Worm (Caenorhabditis elegans) whole organism, L3 larva: ENCODE results near the gene dyf-2.

ENCODE experiments used
- R02D3.7 ChIP-seq: fragments of 150-350 bp; optimal IDR thresholded peaks from 2 replicates; lab custom pipeline; 2014; ENCODE audit warnings: missing biosample characterization, missing genetic modification characterization
- aly-2 ChIP-seq: fragments of 150-350 bp; optimal IDR thresholded peaks from 2 replicates; lab custom pipeline; 2014; ENCODE audit warnings: missing biosample characterization, missing genetic modification characterization
- ceh-16 ChIP-seq: sonication (generic microtip); optimal IDR thresholded peaks from 2 replicates; lab custom pipeline; 2017; ENCODE audit warnings: missing biosample characterization, missing genetic modification characterization
- ceh-28 ChIP-seq: fragments of 150-350 bp; optimal IDR thresholded peaks from 2 replicates; lab custom pipeline; 2014; ENCODE audit warnings: missing biosample characterization, missing genetic modification reagents, missing genetic modification characterization
- ceh-82 ChIP-seq: fragments of 150-350 bp; optimal IDR thresholded peaks from 2 replicates; lab custom pipeline; 2014; ENCODE audit warnings: missing biosample characterization, missing genetic modification characterization
- ceh-9 ChIP-seq: sonication (generic microtip); optimal IDR thresholded peaks from 2 replicates; lab custom pipeline; 2018; ENCODE audit warnings: missing biosample characterization, missing genetic modification characterization
- egl-5 ChIP-seq: fragments of 150-350 bp; optimal IDR thresholded peaks from 2 replicates; lab custom pipeline; 2017; ENCODE audit warnings: missing biosample characterization, missing genetic modification reagents, missing genetic modification characterization, inconsistent platforms
- elt-1 ChIP-seq: fragments of 150-350 bp; optimal IDR thresholded peaks from 2 replicates; lab custom pipeline; 2014; ENCODE audit warnings: missing biosample characterization, missing genetic modification characterization
- elt-2 ChIP-seq: sonication (generic microtip); optimal IDR thresholded peaks from 2 replicates; lab custom pipeline; 2016; ENCODE audit warnings: missing genetic modification reagents, mild to moderate bottlenecking, missing genetic modification characterization, missing compliant biosample characterization
- elt-3 ChIP-seq, 3 experiments: fragments of 150-350 bp in 1 of 3; sonication (generic microtip) in 2 of 3; optimal IDR thresholded peaks; 2 replicates in 2 of 3; 4 replicates in 1 of 3; lab custom pipeline; 2014 to 2017; ENCODE audit warnings: missing biosample characterization in 3 of 3, missing genetic modification characterization in 3 of 3
- eor-1 ChIP-seq, 2 experiments: fragments of 150-350 bp; optimal IDR thresholded peaks; 2 replicates each; lab custom pipeline; 2014 to 2018; ENCODE audit warnings: missing biosample characterization in 2 of 2, missing genetic modification characterization in 2 of 2
- fos-1 ChIP-seq: fragments of 150-350 bp; optimal IDR thresholded peaks from 2 replicates; lab custom pipeline; 2014; ENCODE audit warnings: missing biosample characterization, missing genetic modification characterization
- hmg-11 ChIP-seq: sonication (generic microtip); optimal IDR thresholded peaks from 2 replicates; lab custom pipeline; 2016; ENCODE audit warnings: missing genetic modification characterization, missing compliant biosample characterization
- lin-15B ChIP-seq: fragments of 150-350 bp; optimal IDR thresholded peaks from 2 replicates; lab custom pipeline; 2014; ENCODE audit warnings: missing biosample characterization, missing genetic modification characterization
- mdl-1 ChIP-seq: fragments of 150-350 bp; optimal IDR thresholded peaks from 2 replicates; lab custom pipeline; 2014; ENCODE audit warnings: missing biosample characterization, missing genetic modification characterization
- mml-1 ChIP-seq: fragments of 150-350 bp; sonication (generic microtip); optimal IDR thresholded peaks from 3 replicates; lab custom pipeline; 2014; ENCODE audit warnings: missing biosample characterization, missing genetic modification characterization
- nfya-1 ChIP-seq: sonication (generic microtip); optimal IDR thresholded peaks from 2 replicates; lab custom pipeline; 2017; ENCODE audit warnings: missing genetic modification characterization, mild to moderate bottlenecking, missing compliant biosample characterization, antibody characterized with exemption, moderate library complexity; ENCODE audit not compliant: insufficient read depth
- nhr-11 ChIP-seq: fragments of 150-350 bp; optimal IDR thresholded peaks from 2 replicates; lab custom pipeline; 2014; ENCODE audit warnings: missing biosample characterization, missing genetic modification characterization
- nhr-12 ChIP-seq: fragments of 150-350 bp; optimal IDR thresholded peaks from 2 replicates; lab custom pipeline; 2014; ENCODE audit warnings: missing biosample characterization, missing genetic modification characterization
- nhr-23 ChIP-seq: fragments of 150-350 bp; optimal IDR thresholded peaks from 2 replicates; lab custom pipeline; 2014; ENCODE audit warnings: missing biosample characterization, missing genetic modification reagents, missing genetic modification characterization
- nhr-25 ChIP-seq: sonication (generic microtip); optimal IDR thresholded peaks from 2 replicates; lab custom pipeline; 2017; ENCODE audit warnings: missing biosample characterization, missing genetic modification characterization
- nhr-43 ChIP-seq: sonication (generic microtip); optimal IDR thresholded peaks from 2 replicates; lab custom pipeline; 2016; ENCODE audit warnings: mild to moderate bottlenecking, missing genetic modification characterization, missing compliant biosample characterization; ENCODE audit not compliant: poor library complexity, severe bottlenecking
- nhr-76 ChIP-seq: fragments of 150-350 bp; sonication (generic microtip); optimal IDR thresholded peaks from 5 replicates; lab custom pipeline; 2014; ENCODE audit warnings: missing biosample characterization, missing genetic modification characterization
- nhr-77 ChIP-seq: fragments of 150-350 bp; optimal IDR thresholded peaks from 2 replicates; lab custom pipeline; 2014; ENCODE audit warnings: missing biosample characterization, missing genetic modification characterization
- pha-4 ChIP-seq: fragments of 150-350 bp; optimal IDR thresholded peaks from 2 replicates; lab custom pipeline; 2014; ENCODE audit warnings: missing biosample characterization, missing genetic modification reagents, missing genetic modification characterization
- pqm-1 ChIP-seq: fragments of 150-350 bp; optimal IDR thresholded peaks from 2 replicates; lab custom pipeline; 2017; ENCODE audit warnings: missing biosample characterization, missing genetic modification characterization, inconsistent platforms
- sea-2 ChIP-seq: fragments of 150-350 bp; sonication (generic microtip); optimal IDR thresholded peaks from 4 replicates; lab custom pipeline; 2014; ENCODE audit warnings: missing biosample characterization, missing genetic modification reagents, missing genetic modification characterization
- skn-1 ChIP-seq: fragments of 150-350 bp; optimal IDR thresholded peaks from 2 replicates; lab custom pipeline; 2014; ENCODE audit warnings: missing biosample characterization, missing genetic modification characterization
- snpc-4 ChIP-seq: fragments of 150-350 bp; optimal IDR thresholded peaks from 2 replicates; lab custom pipeline; 2014; ENCODE audit warnings: missing biosample characterization, missing genetic modification characterization
- tbx-2 ChIP-seq: sonication (generic microtip); optimal IDR thresholded peaks from 2 replicates; lab custom pipeline; 2016; ENCODE audit warnings: mild to moderate bottlenecking, missing genetic modification characterization, missing compliant biosample characterization
- unc-39 ChIP-seq: sonication (generic microtip); optimal IDR thresholded peaks from 4 replicates; lab custom pipeline; 2017; ENCODE audit warnings: missing biosample characterization, missing genetic modification characterization
- zag-1 ChIP-seq: fragments of 150-350 bp; optimal IDR thresholded peaks from 2 replicates; lab custom pipeline; 2014; ENCODE audit warnings: missing biosample characterization, missing genetic modification characterization
- ztf-11 ChIP-seq: fragments of 150-350 bp; optimal IDR thresholded peaks from 2 replicates; lab custom pipeline; 2014; ENCODE audit warnings: missing biosample characterization, missing genetic modification characterization
- ztf-4 ChIP-seq: fragments of 150-350 bp; optimal IDR thresholded peaks from 2 replicates; lab custom pipeline; 2014; ENCODE audit warnings: missing biosample characterization, missing genetic modification characterization

The dyf-2 gene

ce11 chrIII:13656680-13657079 lies 29.6 kb downstream of the dyf-2 start:
- TF ChIP-seq hmg-11 (tag; lab: Kevin White, UChicago): no peak
- TF ChIP-seq ceh-16 (tag; lab: Kevin White, UChicago): no peak
- TF ChIP-seq ceh-82 (tag; lab: Kevin White, UChicago): no peak
- no peak for TF ChIP-seq eor-1 (tag; optimal IDR thresholded peaks at IDR 0.05; lab: Kevin White, UChicago)
- TF ChIP-seq ztf-11 (tag; lab: Kevin White, UChicago): no peak
- TF ChIP-seq unc-39 (tag; lab: Kevin White, UChicago): no peak
- TF ChIP-seq ceh-28 (tag; lab: Kevin White, UChicago): no peak
- no peak for TF ChIP-seq elt-3 (tag; optimal IDR thresholded peaks at IDR 0.05; lab: Kevin White, UChicago)
- no peak for TF ChIP-seq skn-1 (tag; lab: Kevin White, UChicago)
- TF ChIP-seq snpc-4 (tag; lab: Kevin White, UChicago): no peak
- no peak for TF ChIP-seq nhr-25
- no peak for TF ChIP-seq nfya-1 (tag; lab: Kevin White, UChicago)
- TF ChIP-seq elt-2 (tag; lab: Kevin White, UChicago): no peak
- no peak for TF ChIP-seq ztf-4

ce11 chrIII:13654950-13655349 lies 31.3 kb downstream of the dyf-2 start:
- TF ChIP-seq pqm-1 (tag; lab: Kevin White, UChicago) (no peak), lin-15B (no peak), aly-2 (tag; lab: Kevin White, UChicago) (no peak), R02D3.7 (tag; lab: Kevin White, UChicago) (no peak), mdl-1 (tag; lab: Kevin White, UChicago) (no peak), ceh-9 (tag; lab: Kevin White, UChicago) (no peak), tbx-2 (tag; lab: Kevin White, UChicago) (no peak), elt-2 (tag; lab: Kevin White, UChicago) (no peak), egl-5 (tag; lab: Kevin White, UChicago) (no peak), ceh-82 (tag; lab: Kevin White, UChicago) (no peak)

DNA sequence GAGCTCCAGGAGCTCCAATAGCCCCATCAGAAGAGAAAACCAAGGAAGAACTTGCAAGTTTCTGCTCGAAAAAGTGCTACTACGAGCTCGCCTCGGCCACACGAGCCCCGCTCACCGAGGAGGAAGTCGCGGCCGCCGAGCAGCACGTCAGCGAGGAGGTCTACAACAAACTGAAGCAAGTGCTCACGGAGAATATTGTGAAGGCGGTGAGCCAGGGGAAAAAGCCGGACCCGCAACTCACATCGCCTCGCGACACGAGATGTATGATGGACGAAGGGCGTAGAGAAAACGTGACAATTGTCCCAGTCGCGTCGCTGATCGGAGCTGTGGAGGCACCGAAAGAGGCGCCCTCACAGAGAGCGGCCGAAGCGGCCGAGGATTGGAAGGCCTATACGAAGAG lies 33.5 kb downstream of the dyf-2 start:
- TF ChIP-seq sea-2 (GFP tag; lab: Kevin White, UChicago) (no peak), nhr-23 (tag; lab: Kevin White, UChicago) (no peak), snpc-4 (tag; lab: Kevin White, UChicago) (no peak), nhr-77 (tag; lab: Kevin White, UChicago) (no peak), fos-1 (tag; lab: Kevin White, UChicago) (no peak), pha-4 (tag; lab: Kevin White, UChicago) (no peak), skn-1 (tag; lab: Kevin White, UChicago) (no peak), ztf-11 (tag; lab: Kevin White, UChicago) (no peak), egl-5 (tag; lab: Kevin White, UChicago) (no peak), mdl-1 (tag; lab: Kevin White, UChicago) (no peak)

DNA sequence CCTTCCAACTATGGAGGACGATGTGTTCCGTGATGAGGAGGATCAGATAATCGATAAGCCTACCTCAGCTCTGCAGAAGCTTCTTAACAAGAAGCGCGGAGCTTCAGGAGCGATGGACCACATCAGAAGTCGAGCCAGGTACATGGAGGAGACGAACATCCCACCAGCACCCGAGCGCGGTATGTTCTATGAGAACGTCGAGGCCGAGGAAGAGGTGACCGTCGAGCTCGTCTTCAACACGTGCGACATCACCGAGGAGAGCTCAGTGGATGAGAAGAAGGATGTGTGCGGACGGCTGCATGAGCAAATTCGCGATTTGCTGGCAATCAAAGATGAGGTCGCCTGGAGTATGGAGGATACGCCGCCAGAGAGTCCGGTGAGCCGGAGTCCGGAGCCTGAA lies 34.2 kb downstream of the dyf-2 start:
- TF ChIP-seq pqm-1 (tag; lab: Kevin White, UChicago): no peak
- no peak for TF ChIP-seq fos-1 (tag; lab: Kevin White, UChicago)
- TF ChIP-seq nhr-76 (tag; lab: Kevin White, UChicago): no peak
- no peak for TF ChIP-seq nhr-23 (tag; lab: Kevin White, UChicago)
- TF ChIP-seq ceh-9 (tag; lab: Kevin White, UChicago): no peak
- TF ChIP-seq lin-15B: no peak
- no peak for TF ChIP-seq mml-1
- TF ChIP-seq nhr-11 (tag; lab: Kevin White, UChicago): no peak
- no peak for TF ChIP-seq nhr-25
- no peak for TF ChIP-seq elt-1 (tag; lab: Kevin White, UChicago)
- TF ChIP-seq hmg-11 (tag; lab: Kevin White, UChicago): no peak
- no peak for TF ChIP-seq elt-2 (tag; lab: Kevin White, UChicago)
- TF ChIP-seq nfya-1 (tag; lab: Kevin White, UChicago): no peak
- TF ChIP-seq ztf-4: no peak
- TF ChIP-seq tbx-2 (tag; lab: Kevin White, UChicago): no peak
- no peak for TF ChIP-seq nhr-12 (tag; lab: Kevin White, UChicago)
- no peak for TF ChIP-seq nhr-43
- TF ChIP-seq zag-1: no peak
- TF ChIP-seq egl-5 (tag; lab: Kevin White, UChicago): no peak
- TF ChIP-seq, all 47 proteins: peak for 0
